Fruit fly (Drosophila melanogaster): ENCODE measurements around the gene eff.

The eff gene

dm6 chr3R:14749077-14749798 lies 8.1 kb upstream of the eff start (continued):
- TF ChIP-seq CG30403 (GFP tag; optimal IDR thresholded peaks at IDR 0.05): peak; percentile 2
- TF ChIP-seq CG18476 (GFP tag; optimal IDR thresholded peaks at IDR 0.05): peak; percentile 41
- peak; percentile 8 for TF ChIP-seq CG10462 (GFP tag; optimal IDR thresholded peaks at IDR 0.05)
- no peak for TF ChIP-seq CG32772 (GFP tag; IDR thresholded peaks at IDR 0.05)
- peak; percentile 89 for TF ChIP-seq CG3281 (GFP tag; optimal IDR thresholded peaks at IDR 0.05)
- peak; percentile 89 for TF ChIP-seq CG12299 (tag; optimal IDR thresholded peaks at IDR 0.05)
- peak; percentile 46 for TF ChIP-seq lilli (GFP tag; optimal IDR thresholded peaks at IDR 0.05)
- peak; percentile 79 for TF ChIP-seq otp (GFP tag; IDR thresholded peaks at IDR 0.05)
- TF ChIP-seq seq (GFP tag; IDR thresholded peaks at IDR 0.05): peak; percentile 64; the same call in 1 of the 2 replicates
- TF ChIP-seq CG12391 (tag; optimal IDR thresholded peaks at IDR 0.05): peak; percentile 67
- TF ChIP-seq CG16813 (GFP tag; IDR thresholded peaks at IDR 0.05; ENCODE audit: partially characterized antibody): peak; percentile 26; the same call in 1 of the 3 replicates
- peak; percentile 57 for TF ChIP-seq CG4360 (GFP tag; IDR thresholded peaks at IDR 0.05)
- TF ChIP-seq Nf-YC (tag; optimal IDR thresholded peaks at IDR 0.05): peak; percentile 48
- TF ChIP-seq CG18262 (tag; optimal IDR thresholded peaks at IDR 0.05): peak; percentile 65
- TF ChIP-seq tin (GFP tag; optimal IDR thresholded peaks at IDR 0.05): peak; percentile 15
- TF ChIP-seq tio (GFP tag; optimal IDR thresholded peaks at IDR 0.05): no peak
- peak; percentile 30; the same call in 1 of the 2 replicates for TF ChIP-seq Nf-YA (GFP tag; IDR thresholded peaks at IDR 0.05)
- peak; percentile 74 for TF ChIP-seq eyg (GFP tag; optimal IDR thresholded peaks at IDR 0.05)
- peak; percentile 5 for TF ChIP-seq crc (GFP tag; optimal IDR thresholded peaks at IDR 0.05)
- TF ChIP-seq Opbp (GFP tag; IDR thresholded peaks at IDR 0.05; ENCODE audit: partially characterized antibody): peak; percentile 67; the same call in 2 of the 3 replicates
- TF ChIP-seq CG15696 (tag; optimal IDR thresholded peaks at IDR 0.05): peak; percentile 78
- TF ChIP-seq CG12104 (GFP tag; optimal IDR thresholded peaks at IDR 0.05): peak; percentile 61
- TF ChIP-seq slp2 (GFP tag; optimal IDR thresholded peaks at IDR 0.05): peak; percentile 11
- TF ChIP-seq CG14710 (tag; optimal IDR thresholded peaks at IDR 0.05): peak; percentile 68
- TF ChIP-seq ac (GFP tag; optimal IDR thresholded peaks at IDR 0.05): peak; percentile 86
- peak; percentile 92; the same call in 3 of the 4 replicates for TF ChIP-seq chinmo (GFP tag; IDR thresholded peaks at IDR 0.05; ENCODE audit: partially characterized antibody)
- peak; percentile 70 for TF ChIP-seq CG15269 (tag; optimal IDR thresholded peaks at IDR 0.05)
- peak; percentile 31 for TF ChIP-seq CG8944 (GFP tag; optimal IDR thresholded peaks at IDR 0.05)
- peak in 1 of 2 experiments; percentile 22 for TF ChIP-seq tll (GFP tag; optimal IDR thresholded peaks at IDR 0.05)
- peak; percentile 16 for TF ChIP-seq pb (GFP tag; optimal IDR thresholded peaks at IDR 0.05)
- peak; percentile 36 for TF ChIP-seq CG6254 (GFP tag; optimal IDR thresholded peaks at IDR 0.05)
- TF ChIP-seq prd (optimal IDR thresholded peaks at IDR 0.05): no peak
- no peak for TF ChIP-seq prd (GFP tag; IDR thresholded peaks at IDR 0.05)
- peak; percentile 69; the same call in 1 of the 2 replicates for TF ChIP-seq stc (GFP tag; IDR thresholded peaks at IDR 0.05)
- no peak for TF ChIP-seq slbo (GFP tag; IDR thresholded peaks at IDR 0.05)
- peak; percentile 80 for TF ChIP-seq CG12659 (GFP tag; optimal IDR thresholded peaks at IDR 0.05)
- TF ChIP-seq CG4328 (GFP tag; optimal IDR thresholded peaks at IDR 0.05): peak; percentile 77
- no peak for TF ChIP-seq CG9932 (GFP tag; IDR thresholded peaks at IDR 0.05)
- no peak for TF ChIP-seq h (optimal IDR thresholded peaks at IDR 0.05)
- peak; percentile 15 for TF ChIP-seq Myb (GFP tag; optimal IDR thresholded peaks at IDR 0.05)
- TF ChIP-seq CG33213 (GFP tag; optimal IDR thresholded peaks at IDR 0.05): peak; percentile 60
- TF ChIP-seq CG8359 (GFP tag; optimal IDR thresholded peaks at IDR 0.05; ENCODE audit: borderline replicate concordance): peak; percentile 69
- TF ChIP-seq Mad (GFP tag; optimal IDR thresholded peaks at IDR 0.05): peak; percentile 26
- TF ChIP-seq Nf-YB (GFP tag; optimal IDR thresholded peaks at IDR 0.05): peak; percentile 63
- TF ChIP-seq lab (GFP tag; optimal IDR thresholded peaks at IDR 0.05): peak; percentile 91
- TF ChIP-seq cas (GFP tag; IDR thresholded peaks at IDR 0.05): no peak
- TF ChIP-seq CG11247 (GFP tag; IDR thresholded peaks at IDR 0.05): peak; percentile 33; the same call in 1 of the 2 replicates
- no peak for TF ChIP-seq jing (GFP tag; optimal IDR thresholded peaks at IDR 0.05)
- TF ChIP-seq Hr39 (optimal IDR thresholded peaks at IDR 0.05): no peak
- peak; percentile 15 for TF ChIP-seq CG9437 (GFP tag; optimal IDR thresholded peaks at IDR 0.05)

Measured in whole organism, embryonic.